Worm (Caenorhabditis elegans) whole organism, mixed stage, embryonic: Measurements from ENCODE around the gene Y39A3B.1.

Experiments used
- ceh-43 ChIP-seq: fragments of 200-800 bp; sonication (Bioruptor generic); optimal IDR thresholded peaks from 2 replicates; lab custom pipeline; 2018; ENCODE audit warnings: mild to moderate bottlenecking, missing genetic modification characterization, moderate library complexity, missing compliant biosample characterization
- cnd-1 ChIP-seq: fragments of 200-800 bp; sonication (Bioruptor generic); optimal IDR thresholded peaks from 2 replicates; lab custom pipeline; 2018; ENCODE audit warnings: mild to moderate bottlenecking, missing genetic modification characterization, missing compliant biosample characterization
- lin-13 ChIP-seq: fragments of 150-350 bp; optimal IDR thresholded peaks from 2 replicates; lab custom pipeline; 2014; ENCODE audit warnings: missing biosample characterization, missing genetic modification characterization
- mep-1 ChIP-seq: fragments of 150-350 bp; optimal IDR thresholded peaks from 2 replicates; lab custom pipeline; 2017; ENCODE audit warnings: missing biosample characterization, missing genetic modification reagents, missing genetic modification characterization, inconsistent platforms
- nhr-76 ChIP-seq: sonication (generic microtip); optimal IDR thresholded peaks from 2 replicates; lab custom pipeline; 2017; ENCODE audit warnings: missing biosample characterization, missing genetic modification characterization
- snpc-4 ChIP-seq: fragments of 150-350 bp; optimal IDR thresholded peaks from 2 replicates; lab custom pipeline; 2014; ENCODE audit warnings: missing biosample characterization, missing genetic modification characterization
- sptf-1 ChIP-seq: sonication (generic microtip); optimal IDR thresholded peaks from 2 replicates; lab custom pipeline; 2017; ENCODE audit warnings: mild to moderate bottlenecking, missing genetic modification characterization, moderate library complexity, missing compliant biosample characterization
- unc-62 ChIP-seq: fragments of 150-350 bp; optimal IDR thresholded peaks from 2 replicates; lab custom pipeline; 2014; ENCODE audit warnings: missing biosample characterization, missing genetic modification reagents, missing genetic modification characterization
- ztf-11 ChIP-seq: fragments of 150-350 bp; optimal IDR thresholded peaks from 2 replicates; lab custom pipeline; 2014; ENCODE audit warnings: missing biosample characterization, missing genetic modification characterization

DNA sequence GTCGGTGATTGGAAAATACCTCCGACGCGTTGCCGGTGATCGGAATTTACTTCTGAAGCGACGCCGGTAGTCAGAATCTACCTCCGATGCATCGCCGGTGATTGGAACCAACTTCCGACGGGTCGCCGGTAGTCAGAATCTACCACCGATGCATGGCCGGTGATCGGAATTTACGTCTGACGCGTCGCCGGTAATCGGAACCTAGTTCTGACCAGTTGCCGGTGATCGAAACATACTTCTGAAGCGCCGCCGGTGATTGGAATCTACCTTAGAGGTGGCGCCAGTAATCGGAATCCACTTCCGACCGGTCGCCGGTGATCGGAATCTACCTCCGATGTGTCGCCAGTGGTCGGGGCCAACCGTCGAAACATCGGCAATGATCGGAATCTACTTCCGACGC lies 2.5 kb downstream of the Y39A3B.1 start:
- TF ChIP-seq ceh-43 (GFP tag; lab: Kevin White, UChicago) (no peak), nhr-76 (no peak), ztf-11 (tag; lab: Kevin White, UChicago) (no peak), cnd-1 (no peak), unc-62 (GFP tag; lab: Kevin White, UChicago) (no peak), lin-13 (tag; lab: Kevin White, UChicago) (no peak), mep-1 (no peak), snpc-4 (tag; lab: Kevin White, UChicago) (no peak), sptf-1 (no peak)
